Fruit fly (Drosophila melanogaster): ENCODE data around the gene CG9547.
A peak's percentile ranks its signal among the peaks of the same experiment; 100 is the strongest.

The CG9547 gene

DNA sequence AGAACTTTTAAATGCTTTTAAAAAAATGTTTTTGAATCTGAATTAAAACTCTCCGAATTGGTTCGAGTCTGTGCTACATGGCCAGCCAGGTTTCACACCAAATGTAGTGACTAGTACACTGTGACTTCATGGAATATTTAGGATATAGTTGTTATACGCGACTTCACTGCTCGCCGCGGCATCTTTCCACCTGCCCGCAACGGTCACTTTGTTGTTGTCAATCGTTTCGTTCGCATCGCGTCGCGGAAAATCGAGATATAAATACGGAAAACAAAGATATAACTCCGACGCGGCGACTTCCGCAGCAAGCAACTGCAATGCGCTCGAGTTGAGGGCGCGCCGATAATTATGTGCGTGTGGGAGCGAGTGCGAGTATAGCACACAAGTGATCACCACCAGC is 4.1 kb upstream of the CG9547 start, which contains the start of gene CG31637 (continued):
- TF ChIP-seq hbn (GFP tag; IDR thresholded peaks at IDR 0.05; ENCODE audit: partially characterized antibody) (no peak), chinmo (GFP tag; IDR thresholded peaks at IDR 0.05; ENCODE audit: partially characterized antibody) (0 out of 4 replicates have a peak, but pooled peaks have one; percentile 55), CG33213 (GFP tag; optimal IDR thresholded peaks at IDR 0.05) (peak; percentile 71), pita (GFP tag; optimal IDR thresholded peaks at IDR 0.05) (peak; percentile 81), emc (GFP tag; optimal IDR thresholded peaks at IDR 0.05) (no peak), CG15269 (tag; optimal IDR thresholded peaks at IDR 0.05) (peak; percentile 18), crol (GFP tag; IDR thresholded peaks at IDR 0.05) (no peak), CrebB (tag; optimal IDR thresholded peaks at IDR 0.05) (peak; percentile 21), CG17361 (GFP tag; IDR thresholded peaks at IDR 0.05) (0 out of 3 replicates have a peak, but pooled peaks have one; percentile 13), CG7745 (tag; optimal IDR thresholded peaks at IDR 0.05) (no peak), Fer3 (tag; optimal IDR thresholded peaks at IDR 0.05) (no peak), CG12942 (GFP tag; optimal IDR thresholded peaks at IDR 0.05) (no peak), Fer1 (GFP tag; optimal IDR thresholded peaks at IDR 0.05) (peak; percentile 53), CG18599 (GFP tag; optimal IDR thresholded peaks at IDR 0.05) (peak; percentile 15), gcm (GFP tag; optimal IDR thresholded peaks at IDR 0.05) (no peak), ranshi (GFP tag; IDR thresholded peaks at IDR 0.05) (no peak), vvl (GFP tag; IDR thresholded peaks at IDR 0.05) (peak; percentile 68), Camta (GFP tag; optimal IDR thresholded peaks at IDR 0.05) (no peak), CG2678 (tag; optimal IDR thresholded peaks at IDR 0.05) (peak; percentile 2), bowl (GFP tag; IDR thresholded peaks at IDR 0.05) (no peak), CG12744 (GFP tag; optimal IDR thresholded peaks at IDR 0.05) (no peak), grn (GFP tag; optimal IDR thresholded peaks at IDR 0.05) (peak; percentile 57), Max (GFP tag; optimal IDR thresholded peaks at IDR 0.05) (no peak), CG10543 (GFP tag; optimal IDR thresholded peaks at IDR 0.05) (peak; percentile 9), ato (GFP tag; IDR thresholded peaks at IDR 0.05; ENCODE audit: partially characterized antibody) (no peak), CG13296 (GFP tag; optimal IDR thresholded peaks at IDR 0.05) (peak; percentile 14), mld (GFP tag; IDR thresholded peaks at IDR 0.05; ENCODE audit: partially characterized antibody) (no peak), CG3407 (GFP tag; optimal IDR thresholded peaks at IDR 0.05) (no peak), chif (GFP tag; optimal IDR thresholded peaks at IDR 0.05) (no peak), Ssrp (tag; optimal IDR thresholded peaks at IDR 0.05) (no peak), CG2875 (GFP tag; optimal IDR thresholded peaks at IDR 0.05) (no peak), klu (GFP tag; IDR thresholded peaks at IDR 0.05) (no peak), CG31441 (GFP tag; IDR thresholded peaks at IDR 0.05) (peak; percentile 59; the same call in 1 of the 2 replicates), hth (optimal IDR thresholded peaks at IDR 0.05) (no peak), Ets97D (GFP tag; optimal IDR thresholded peaks at IDR 0.05) (peak; percentile 81), CG6683 (GFP tag; optimal IDR thresholded peaks at IDR 0.05) (no peak), CG15696 (tag; optimal IDR thresholded peaks at IDR 0.05) (no peak), CG11398 (GFP tag; optimal IDR thresholded peaks at IDR 0.05) (no peak), CG34376 (GFP tag; optimal IDR thresholded peaks at IDR 0.05) (peak; percentile 55), vfl (GFP tag; optimal IDR thresholded peaks at IDR 0.05) (no peak), dimm (GFP tag; IDR thresholded peaks at IDR 0.05) (no peak), CG15479 (GFP tag; optimal IDR thresholded peaks at IDR 0.05) (no peak), Doc2 (GFP tag; IDR thresholded peaks at IDR 0.05) (no peak), CG3995 (GFP tag; optimal IDR thresholded peaks at IDR 0.05) (peak; percentile 98), gcm2 (GFP tag; optimal IDR thresholded peaks at IDR 0.05) (no peak), CG3838 (GFP tag; optimal IDR thresholded peaks at IDR 0.05) (no peak), jigr1 (GFP tag; IDR thresholded peaks at IDR 0.05) (no peak), CG32772 (GFP tag; IDR thresholded peaks at IDR 0.05) (no peak), peb (GFP tag; IDR thresholded peaks at IDR 0.05) (no peak), Meics (GFP tag; optimal IDR thresholded peaks at IDR 0.05) (no peak), fru (optimal IDR thresholded peaks at IDR 0.05) (peak; percentile 14), Chrac-16 (GFP tag; optimal IDR thresholded peaks at IDR 0.05) (no peak)

All from whole organism, embryonic.